Fruit fly (Drosophila melanogaster): ENCODE data around the gene mav.

Gene mav

dm6 chr4:625898-626644 is at the start of gene mav:
Gene mav (minus strand): TSS chr4:626031.
- TF ChIP-seq Sox102F (GFP tag; optimal IDR thresholded peaks at IDR 0.05) (peak; percentile 29), Hr4 (GFP tag; optimal IDR thresholded peaks at IDR 0.05) (no peak), Eip78C (GFP tag) (peak; percentile 51), CG6808 (GFP tag; optimal IDR thresholded peaks at IDR 0.05) (peak; percentile 51), CG34406 (GFP tag; optimal IDR thresholded peaks at IDR 0.05) (no peak), CG6854 (GFP tag; optimal IDR thresholded peaks at IDR 0.05) (peak; percentile 72), vri (GFP tag; optimal IDR thresholded peaks at IDR 0.05) (peak; percentile 16), Lpt (GFP tag; optimal IDR thresholded peaks at IDR 0.05) (no peak)

DNA sequence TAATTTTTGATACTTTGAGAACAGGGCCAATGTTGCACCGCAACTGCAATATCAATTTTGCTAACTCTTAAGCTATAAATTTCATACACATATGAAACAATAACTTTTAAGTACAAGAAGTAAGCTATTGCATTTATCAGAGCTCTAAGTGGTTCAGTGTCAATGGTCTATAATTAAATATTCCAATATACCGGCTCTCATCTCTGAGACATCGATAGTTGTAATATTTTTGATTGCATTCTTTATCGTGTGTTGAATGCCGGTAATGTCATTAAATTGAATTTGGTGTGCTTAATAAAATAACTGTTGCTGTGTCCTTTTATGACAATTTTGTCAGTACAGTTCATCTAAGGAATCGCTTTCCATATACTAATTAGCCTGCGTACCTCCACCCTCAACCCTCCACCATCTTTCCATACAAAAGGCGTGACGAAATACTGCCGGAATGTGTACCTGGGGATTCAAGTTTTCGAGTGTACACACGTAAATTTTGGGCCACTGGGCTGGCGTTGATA is 45.1 kb upstream of the mav start, which contains the start of gene CG11360:
Gene CG11360, plus strand, starts transcription at position 238 of the 515 bp plus-strand sequence.
- TF ChIP-seq Eip78C (GFP tag) (peak; percentile 63), esn (GFP tag; optimal IDR thresholded peaks at IDR 0.05) (no peak), CG10669 (GFP tag; optimal IDR thresholded peaks at IDR 0.05) (peak; percentile 13), CG31627 (GFP tag; optimal IDR thresholded peaks at IDR 0.05) (peak; percentile 42), lz (GFP tag; optimal IDR thresholded peaks at IDR 0.05) (peak; percentile 9), acj6 (GFP tag; optimal IDR thresholded peaks at IDR 0.05) (peak; percentile 18), Sox14 (GFP tag; optimal IDR thresholded peaks at IDR 0.05) (peak; percentile 36), CG10631 (GFP tag; optimal IDR thresholded peaks at IDR 0.05) (peak; percentile 27), OdsH (GFP tag; optimal IDR thresholded peaks at IDR 0.05) (peak; percentile 31), Hr39 (GFP tag; optimal IDR thresholded peaks at IDR 0.05) (peak; percentile 33), CG1621 (tag; optimal IDR thresholded peaks at IDR 0.05) (peak; percentile 33), CG15336 (GFP tag; IDR thresholded peaks at IDR 0.05) (no peak), CG3032 (tag; optimal IDR thresholded peaks at IDR 0.05) (peak; percentile 41), fd59A (GFP tag; optimal IDR thresholded peaks at IDR 0.05) (no peak), Met (GFP tag; optimal IDR thresholded peaks at IDR 0.05) (no peak), topi (GFP tag; optimal IDR thresholded peaks at IDR 0.05) (peak; percentile 29), ss (GFP tag; optimal IDR thresholded peaks at IDR 0.05) (peak in 1 of 2 experiments; percentile 14), Blimp-1 (GFP tag; optimal IDR thresholded peaks at IDR 0.05) (no peak), CG6854 (GFP tag; optimal IDR thresholded peaks at IDR 0.05) (peak; percentile 18), Sox15 (GFP tag; optimal IDR thresholded peaks at IDR 0.05) (no peak), pdm3 (GFP tag; optimal IDR thresholded peaks at IDR 0.05) (peak; percentile 26), CG11902 (GFP tag; optimal IDR thresholded peaks at IDR 0.05) (no peak)

DNA sequence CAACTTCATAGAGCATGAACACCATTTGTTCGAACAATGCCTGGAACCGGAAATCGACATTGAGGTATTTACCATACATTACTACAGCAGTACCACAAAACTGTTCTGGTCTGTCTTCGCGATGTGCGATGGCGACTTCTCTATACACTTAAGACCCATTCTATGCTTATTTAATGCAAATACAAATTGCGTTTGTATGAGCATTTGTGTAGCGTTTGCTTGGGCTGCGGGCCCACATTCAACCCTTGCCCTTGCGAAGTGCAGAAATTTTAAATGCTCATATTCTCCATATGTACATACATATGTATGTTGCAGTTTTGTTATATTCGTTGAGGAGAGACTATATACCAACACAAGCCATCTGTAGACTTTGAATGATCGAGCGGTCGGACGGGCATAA is 38.4 kb upstream of the mav start:
- TF ChIP-seq Blimp-1 (GFP tag; optimal IDR thresholded peaks at IDR 0.05) (no peak), CG6163 (GFP tag; IDR thresholded peaks at IDR 0.05) (no peak), CG3919 (GFP tag; optimal IDR thresholded peaks at IDR 0.05) (no peak), CG10669 (GFP tag; optimal IDR thresholded peaks at IDR 0.05) (no peak), CG32006 (GFP tag; optimal IDR thresholded peaks at IDR 0.05) (no peak), net (GFP tag; optimal IDR thresholded peaks at IDR 0.05) (no peak), CG8319 (GFP tag; optimal IDR thresholded peaks at IDR 0.05) (no peak), Sox14 (GFP tag; optimal IDR thresholded peaks at IDR 0.05) (no peak), Hr38 (GFP tag; optimal IDR thresholded peaks at IDR 0.05) (no peak), CG8119 (GFP tag; IDR thresholded peaks at IDR 0.05) (no peak), fd85E (GFP tag; optimal IDR thresholded peaks at IDR 0.05) (no peak), Hr4 (GFP tag; optimal IDR thresholded peaks at IDR 0.05) (no peak), dac (GFP tag; optimal IDR thresholded peaks at IDR 0.05) (no peak), OdsH (GFP tag; optimal IDR thresholded peaks at IDR 0.05) (no peak), Eip93F (GFP tag; optimal IDR thresholded peaks at IDR 0.05) (no peak), CG6276 (GFP tag; optimal IDR thresholded peaks at IDR 0.05) (no peak), eg (GFP tag; IDR thresholded peaks at IDR 0.05) (no peak), CG10631 (GFP tag; optimal IDR thresholded peaks at IDR 0.05) (no peak), Ets96B (tag; optimal IDR thresholded peaks at IDR 0.05) (no peak)

Measured in whole organism, prepupa.